Worm (Caenorhabditis elegans): ENCODE data around the gene mdt-8.

DNA sequence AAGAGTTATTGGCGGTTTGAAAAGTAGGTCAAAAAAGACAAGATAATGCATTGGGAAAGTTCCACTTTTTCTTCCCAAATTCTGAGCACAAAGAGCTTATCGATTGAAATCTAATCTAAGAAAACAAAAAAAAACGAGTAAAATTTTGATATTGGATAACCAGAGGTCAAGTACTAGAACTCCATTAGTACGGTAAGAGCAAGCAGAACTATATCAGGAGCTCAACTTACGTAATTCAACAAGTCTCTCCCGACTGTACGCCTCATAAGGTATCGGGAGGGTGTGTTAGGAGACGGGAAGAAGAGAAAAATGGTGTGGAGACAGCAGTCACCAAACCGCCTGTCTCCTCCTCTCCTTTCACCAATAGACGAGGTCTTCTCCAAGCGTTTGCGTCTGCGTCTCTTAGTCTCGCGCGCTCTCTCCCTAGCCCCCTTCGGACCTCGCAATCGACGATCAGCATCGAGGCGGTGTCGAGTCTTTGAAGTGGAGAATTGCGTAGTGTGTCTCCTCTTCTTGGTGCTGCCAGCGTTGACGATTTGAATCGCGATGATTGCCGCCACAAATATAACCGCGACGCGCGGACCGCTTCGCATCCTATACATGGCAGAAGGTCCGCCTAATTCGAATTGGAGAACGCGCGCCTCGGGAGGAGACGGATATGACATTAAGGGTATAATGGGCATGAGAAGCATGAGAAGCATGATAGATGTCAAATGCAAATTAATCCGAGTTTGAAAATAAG is 33.5 kb upstream of the mdt-8 start, which contains the start of gene F54D5.5:
- TF ChIP-seq ham-2 (GFP tag; optimal IDR thresholded peaks at IDR 0.05) (peak; percentile 65), mab-5 (tag; optimal IDR thresholded peaks at IDR 0.05) (no peak), hlh-1 (tag; optimal IDR thresholded peaks at IDR 0.05) (peak; percentile 50), M03D4.4 (tag; optimal IDR thresholded peaks at IDR 0.05) (no peak)
